Worm (Caenorhabditis elegans): ENCODE measurements around the gene srw-9.

DNA sequence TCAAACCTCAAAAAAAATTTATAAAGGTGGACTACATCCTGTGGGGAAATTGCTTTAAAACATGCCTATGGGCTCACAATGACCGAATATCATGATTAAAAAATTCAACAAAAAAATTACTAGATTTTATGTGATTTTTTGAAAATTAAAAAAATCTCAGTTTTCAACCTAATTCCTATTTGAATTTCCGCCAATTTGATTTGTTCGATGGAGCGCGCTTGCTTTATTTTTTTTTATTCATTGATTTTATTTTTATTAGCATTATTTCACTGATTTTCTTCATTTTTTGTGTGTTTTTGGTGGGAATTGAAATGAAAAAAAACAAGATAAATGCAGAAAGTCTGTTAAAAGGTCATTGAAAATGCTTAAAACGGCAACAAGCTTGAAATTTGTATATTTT is 18.5 kb upstream of the srw-9 start:
- TF ChIP-seq dmd-4 (tag; optimal IDR thresholded peaks at IDR 0.05) (no peak), lin-39 (tag; optimal IDR thresholded peaks at IDR 0.05) (no peak), aly-2 (tag; optimal IDR thresholded peaks at IDR 0.05) (no peak), nhr-11 (tag; optimal IDR thresholded peaks at IDR 0.05) (no peak), ceh-82 (tag; optimal IDR thresholded peaks at IDR 0.05) (no peak)

Data from whole organism, L2 larva.